Worm (Caenorhabditis elegans): ENCODE results near the gene cutl-3.

cutl-3 gene

DNA sequence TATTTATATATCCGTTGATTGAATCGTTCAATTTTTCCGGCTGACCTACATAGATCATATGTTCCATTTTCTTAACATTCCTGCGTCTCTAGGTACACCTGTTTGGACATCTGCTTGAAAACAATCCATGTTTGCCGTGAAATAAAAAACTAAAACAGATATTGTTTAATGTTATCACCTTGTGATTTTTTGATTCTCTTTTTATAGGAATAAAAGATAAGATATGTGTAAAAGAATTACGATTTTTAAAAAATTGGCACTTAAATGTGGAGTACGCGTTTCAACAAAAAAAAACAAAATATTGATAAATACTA lies 51.7 kb downstream of the cutl-3 start:
- TF ChIP-seq dpl-1 (GFP tag; optimal IDR thresholded peaks at IDR 0.05), result no peak
- TF ChIP-seq lag-1 (GFP tag; IDR thresholded peaks at IDR 0.05), result no peak
- no peak for TF ChIP-seq atf-7 (tag; optimal IDR thresholded peaks at IDR 0.05)
- TF ChIP-seq chd-7 (tag; optimal IDR thresholded peaks at IDR 0.05), result no peak
- no peak for TF ChIP-seq F33H1.4 (GFP tag; IDR thresholded peaks at IDR 0.05)

DNA sequence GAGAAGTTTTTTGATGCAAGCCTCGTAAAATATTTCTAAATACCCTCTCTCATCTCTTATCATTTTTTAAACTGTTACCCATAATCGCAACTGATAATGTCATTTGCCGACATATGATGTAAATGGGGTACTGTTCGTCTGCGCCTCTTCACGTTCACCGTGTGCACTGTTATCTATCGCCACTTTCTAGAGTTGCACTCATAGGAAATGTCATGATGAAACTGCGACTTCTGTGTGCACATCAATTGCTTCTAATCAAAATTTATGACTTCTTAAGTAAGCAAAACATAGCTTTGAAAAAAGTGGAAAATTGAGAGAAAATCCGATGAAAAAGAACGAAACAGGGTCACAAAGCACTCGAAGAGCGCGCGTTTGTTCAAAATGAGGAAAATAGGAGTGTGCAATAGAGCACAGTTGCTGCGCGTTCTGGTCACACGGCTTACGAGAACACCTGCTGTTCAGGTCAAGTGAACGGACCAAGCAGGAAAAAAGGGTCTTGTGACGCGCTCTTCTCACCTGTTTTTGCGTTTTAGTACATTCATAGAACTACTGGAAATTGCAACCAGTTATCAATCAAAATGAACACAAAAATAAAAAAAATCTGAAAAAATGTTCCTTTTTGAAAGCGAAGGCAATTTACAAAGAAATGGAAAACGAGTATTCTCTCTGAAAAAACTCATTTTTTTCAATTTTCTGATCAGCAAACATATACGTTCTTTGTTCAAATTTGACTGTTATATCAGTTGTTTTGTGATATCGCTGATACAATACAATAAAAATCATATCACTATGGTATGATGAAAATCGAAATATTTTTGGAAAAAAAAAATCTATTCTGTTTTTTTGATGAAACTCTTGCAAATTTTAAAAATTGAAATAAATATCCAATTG lies 52.3 kb downstream of the cutl-3 start:
- TF ChIP-seq ztf-3 (GFP tag; optimal IDR thresholded peaks at IDR 0.05) (no peak), F52B5.7 (tag; optimal IDR thresholded peaks at IDR 0.05) (no peak), unc-62 (GFP tag; optimal IDR thresholded peaks at IDR 0.05) (peak; percentile 62), mes-4 (tag; optimal IDR thresholded peaks at IDR 0.05) (no peak), atf-7 (tag; optimal IDR thresholded peaks at IDR 0.05) (no peak), attf-6 (GFP tag; IDR thresholded peaks at IDR 0.05) (no peak), pha-4 (tag; optimal IDR thresholded peaks at IDR 0.05) (no peak), madf-3 (GFP tag; IDR thresholded peaks at IDR 0.05) (no peak), D2030.7 (GFP tag; IDR thresholded peaks at IDR 0.05) (no peak), hlh-12 (tag; optimal IDR thresholded peaks at IDR 0.05) (no peak), Y53G8AR.9 (GFP tag; conservative IDR thresholded peaks at IDR 0.05) (no peak), madf-6 (GFP tag; IDR thresholded peaks at IDR 0.05) (no peak), egl-44 (GFP tag; IDR thresholded peaks at IDR 0.05) (no peak), ztf-6 (GFP tag; IDR thresholded peaks at IDR 0.05) (no peak), nfya-1 (tag; optimal IDR thresholded peaks at IDR 0.05; ENCODE audit: borderline replicate concordance, insufficient read depth) (no peak), mel-28 (tag; optimal IDR thresholded peaks at IDR 0.05; ENCODE audit: borderline replicate concordance) (no peak), zfh-2 (GFP tag; conservative IDR thresholded peaks at IDR 0.05) (no peak; the same call in 1 of the 2 replicates), lin-35 (GFP tag; optimal IDR thresholded peaks at IDR 0.05) (no peak), hmg-20 (GFP tag; IDR thresholded peaks at IDR 0.05) (no peak), repo-1 (tag; optimal IDR thresholded peaks at IDR 0.05) (no peak), dox-1 (GFP tag; IDR thresholded peaks at IDR 0.05) (peak; percentile 51), ztf-22 (GFP tag; optimal IDR thresholded peaks at IDR 0.05) (peak; percentile 49), hsf-1 (GFP tag; IDR thresholded peaks at IDR 0.05) (no peak), snpc-1.1 (tag; optimal IDR thresholded peaks at IDR 0.05; ENCODE audit: insufficient read depth) (no peak), cebp-1 (GFP tag; IDR thresholded peaks at IDR 0.05) (no peak), cebp-1 (tag; optimal IDR thresholded peaks at IDR 0.05) (peak; percentile 59), nfyb-1 (GFP tag; IDR thresholded peaks at IDR 0.05) (0 out of 2 replicates have a peak, but pooled peaks have one; percentile 35), F57C9.4 (tag; optimal IDR thresholded peaks at IDR 0.05) (no peak), nhr-27 (tag; optimal IDR thresholded peaks at IDR 0.05) (no peak), Y67H2A.10 (GFP tag; conservative IDR thresholded peaks at IDR 0.05) (no peak), F37B4.10 (GFP tag; IDR thresholded peaks at IDR 0.05) (no peak), hrde-1 (tag; optimal IDR thresholded peaks at IDR 0.05; ENCODE audit: borderline replicate concordance) (no peak), ztf-28 (GFP tag; IDR thresholded peaks at IDR 0.05) (no peak), die-1 (tag; optimal IDR thresholded peaks at IDR 0.05) (no peak), akir-1 (GFP tag; optimal IDR thresholded peaks at IDR 0.05) (no peak), ztf-18 (tag; optimal IDR thresholded peaks at IDR 0.05) (no peak), chd-7 (tag; optimal IDR thresholded peaks at IDR 0.05) (no peak), B0261.1 (tag; optimal IDR thresholded peaks at IDR 0.05) (no peak), F39B2.1 (GFP tag; IDR thresholded peaks at IDR 0.05) (no peak), lin-54 (GFP tag; optimal IDR thresholded peaks at IDR 0.05) (no peak), ama-1 (optimal IDR thresholded peaks at IDR 0.05) (no peak), ama-1 (GFP tag; optimal IDR thresholded peaks at IDR 0.05) (no peak), ets-4 (GFP tag; optimal IDR thresholded peaks at IDR 0.05) (peak; percentile 69)

Measured in whole organism, young adult.